Worm (Caenorhabditis elegans): ENCODE results near the gene W02B12.16.

W02B12.16 gene

DNA sequence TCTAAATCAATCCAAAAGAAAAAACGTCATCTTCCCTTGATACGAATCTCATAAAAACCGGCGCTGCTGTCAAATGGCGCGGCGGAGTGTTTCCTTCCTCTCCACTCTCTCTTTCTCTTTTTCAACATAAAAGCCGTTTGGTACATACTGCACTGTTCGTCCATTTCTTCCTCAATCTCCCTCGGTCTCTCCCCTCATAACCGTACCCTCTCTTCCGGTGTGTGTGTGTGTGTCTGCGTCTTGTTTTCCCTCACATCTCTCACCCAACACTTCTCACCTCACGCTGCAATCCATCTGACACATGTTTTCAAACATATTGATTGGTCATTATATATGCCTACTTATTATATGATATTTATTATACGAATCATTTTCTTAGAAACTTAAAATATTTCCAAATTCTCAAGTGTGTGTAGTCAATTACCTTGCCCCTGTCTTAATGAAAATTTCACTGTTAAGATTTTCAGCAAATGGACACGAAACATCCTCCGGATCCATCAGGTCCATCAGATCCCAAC lies 11.8 kb downstream of the W02B12.16 start, which contains the start of the genes aars-1 and rga-1 (continued):
- TF ChIP-seq cey-2 (tag; optimal IDR thresholded peaks at IDR 0.05; ENCODE audit: borderline replicate concordance, insufficient read depth) (no peak), hlh-11 (tag; optimal IDR thresholded peaks at IDR 0.05) (peak; percentile 94), fkh-10 (GFP tag; optimal IDR thresholded peaks at IDR 0.05) (no peak), Y105C5A.15 (GFP tag; IDR thresholded peaks at IDR 0.05) (no peak), ZK337.2 (GFP tag; IDR thresholded peaks at IDR 0.05) (no peak), attf-4 (tag; optimal IDR thresholded peaks at IDR 0.05) (no peak), lin-15B (tag; optimal IDR thresholded peaks at IDR 0.05) (no peak), egl-43 (GFP tag; IDR thresholded peaks at IDR 0.05) (no peak), ceh-62 (tag; optimal IDR thresholded peaks at IDR 0.05) (no peak), hif-1 (tag; optimal IDR thresholded peaks at IDR 0.05) (peak in 1 of 2 experiments; percentile 19), daf-8 (GFP tag; IDR thresholded peaks at IDR 0.05) (no peak), ces-1 (GFP tag; optimal IDR thresholded peaks at IDR 0.05) (no peak), dmd-8 (GFP tag; IDR thresholded peaks at IDR 0.05) (no peak), ceh-44 (GFP tag; IDR thresholded peaks at IDR 0.05) (no peak), set-16 (GFP tag; IDR thresholded peaks at IDR 0.05) (no peak), nhr-11 (tag; optimal IDR thresholded peaks at IDR 0.05) (no peak), R02D3.7 (tag; optimal IDR thresholded peaks at IDR 0.05) (no peak), madf-9 (GFP tag; conservative IDR thresholded peaks at IDR 0.05) (no peak), daf-16 (GFP tag; optimal IDR thresholded peaks at IDR 0.05) (peak in 1 of 2 experiments; percentile 3), daf-16 (tag; optimal IDR thresholded peaks at IDR 0.05) (peak; percentile 68), ztf-7 (tag; optimal IDR thresholded peaks at IDR 0.05) (no peak), snpc-1.2 (GFP tag; IDR thresholded peaks at IDR 0.05) (no peak), tra-1 (GFP tag; IDR thresholded peaks at IDR 0.05) (peak; percentile 46; the same call in 1 of the 2 replicates), nhr-42 (GFP tag; IDR thresholded peaks at IDR 0.05) (no peak), lim-7 (GFP tag; IDR thresholded peaks at IDR 0.05) (no peak), nhr-111 (GFP tag; optimal IDR thresholded peaks at IDR 0.05) (no peak), F44E2.7 (GFP tag; IDR thresholded peaks at IDR 0.05) (no peak), ceh-32 (tag; optimal IDR thresholded peaks at IDR 0.05; ENCODE audit: poor library complexity) (no peak), F49E8.2 (tag; optimal IDR thresholded peaks at IDR 0.05; ENCODE audit: borderline replicate concordance) (no peak), nhr-76 (tag; optimal IDR thresholded peaks at IDR 0.05) (no peak), nhr-6 (tag; optimal IDR thresholded peaks at IDR 0.05) (peak; percentile 51), hmg-1.1 (GFP tag; IDR thresholded peaks at IDR 0.05) (peak; percentile 45; the same call in 1 of the 2 replicates), sdz-12 (GFP tag; optimal IDR thresholded peaks at IDR 0.05) (no peak), ctbp-1 (GFP tag; IDR thresholded peaks at IDR 0.05) (no peak), ztf-11 (tag; optimal IDR thresholded peaks at IDR 0.05) (no peak), mes-2 (tag; optimal IDR thresholded peaks at IDR 0.05; ENCODE audit: poor library complexity, severe bottlenecking) (peak; percentile 79), vab-7 (GFP tag; IDR thresholded peaks at IDR 0.05) (no peak), daf-12 (tag; optimal IDR thresholded peaks at IDR 0.05) (no peak), pha-4 (GFP tag; IDR thresholded peaks at IDR 0.05) (peak; percentile 65; the same call in 1 of the 2 replicates), pha-4 (tag; optimal IDR thresholded peaks at IDR 0.05) (no peak), madf-5 (GFP tag; IDR thresholded peaks at IDR 0.05) (no peak), mep-1 (tag; optimal IDR thresholded peaks at IDR 0.05) (peak; percentile 67), nhr-25 (tag; optimal IDR thresholded peaks at IDR 0.05; ENCODE audit: borderline replicate concordance, insufficient read depth) (no peak), nhr-41 (GFP tag; IDR thresholded peaks at IDR 0.05) (no peak), arid-1 (GFP tag; conservative IDR thresholded peaks at IDR 0.05) (0 out of 2 replicates have a peak, but pooled peaks have one; percentile 12), F26F4.8 (GFP tag; conservative IDR thresholded peaks at IDR 0.05) (no peak), snpc-4 (tag; optimal IDR thresholded peaks at IDR 0.05) (no peak), unc-62 (GFP tag; optimal IDR thresholded peaks at IDR 0.05 in 1 of 2) (peak in 1 of 2 experiments; percentile 97), unc-62 (tag; optimal IDR thresholded peaks at IDR 0.05) (no peak), gei-8 (GFP tag; optimal IDR thresholded peaks at IDR 0.05) (no peak), nhr-102 (tag; optimal IDR thresholded peaks at IDR 0.05) (peak; percentile 30)
